Fruit fly (Drosophila melanogaster) whole organism, embryonic: ENCODE measurements around the gene fne.

Experiments
- ATbp ChIP-seq: fragments of 200-800 bp; sonication (Bioruptor generic); optimal IDR thresholded peaks from 2 replicates; lab custom pipeline; 2017; ENCODE audit warnings: missing biosample characterization, mild to moderate bottlenecking, missing genetic modification characterization, missing genetic modification reagents
- Antp ChIP-seq: fragments of 200-800 bp; sonication (Bioruptor generic); optimal IDR thresholded peaks from 3 replicates; lab custom pipeline; 2016; ENCODE audit warnings: missing biosample characterization, missing genetic modification characterization
- Bdp1 ChIP-seq: fragments of 200-800 bp; sonication (Bioruptor generic); optimal IDR thresholded peaks from 3 replicates; lab custom pipeline; 2016; ENCODE audit warnings: missing biosample characterization, missing genetic modification characterization
- CG10321 ChIP-seq: fragments of 200-800 bp; sonication (Bioruptor generic); IDR thresholded peaks from 2 replicates; pipeline ENCODE4 v1.3.6; 2022; ENCODE audit warnings: missing biosample characterization, missing genetic modification characterization
- CG13287 ChIP-seq: fragments of 200-800 bp; sonication (Bioruptor generic); IDR thresholded peaks from 2 replicates; pipeline ENCODE4 v1.3.6; 2022; ENCODE audit warnings: missing biosample characterization, missing genetic modification characterization; ENCODE audit not compliant: partially characterized antibody
- CG17385 ChIP-seq: fragments of 200-800 bp; sonication (Bioruptor generic); optimal IDR thresholded peaks from 3 replicates; lab custom pipeline; 2018; ENCODE audit warnings: missing biosample characterization, mild to moderate bottlenecking, missing genetic modification characterization
- CG18011 ChIP-seq: fragments of 200-800 bp; sonication (Bioruptor generic); optimal IDR thresholded peaks from 2 replicates; lab custom pipeline; 2017; ENCODE audit warnings: missing biosample characterization, missing genetic modification characterization, mild to moderate bottlenecking, moderate library complexity, missing genotype
- CG1832 ChIP-seq: fragments of 200-800 bp; sonication (Bioruptor generic); optimal IDR thresholded peaks from 2 replicates; lab custom pipeline; 2017; ENCODE audit warnings: missing biosample characterization, mild to moderate bottlenecking, missing genetic modification characterization, inconsistent platforms
- CG31224 ChIP-seq: fragments of 200-800 bp; sonication (Bioruptor generic); IDR thresholded peaks from 2 replicates; pipeline ENCODE4 v1.3.6; 2022; ENCODE audit warnings: missing biosample characterization, missing genetic modification characterization
- CG33213 ChIP-seq: fragments of 200-800 bp; sonication (Bioruptor generic); optimal IDR thresholded peaks from 3 replicates; lab custom pipeline; 2016; ENCODE audit warnings: missing biosample characterization, missing genetic modification characterization
- CG3995 ChIP-seq: fragments of 200-800 bp; sonication (Bioruptor generic); optimal IDR thresholded peaks from 3 replicates; lab custom pipeline; 2016; ENCODE audit warnings: missing biosample characterization, missing genetic modification characterization
- CG6791 ChIP-seq: fragments of 200-800 bp; sonication (Bioruptor generic); IDR thresholded peaks from 3 replicates; pipeline ENCODE4 v1.3.6; 2022; ENCODE audit warnings: missing biosample characterization, missing genetic modification characterization; ENCODE audit not compliant: partially characterized antibody
- D19B ChIP-seq: fragments of 200-800 bp; sonication (Bioruptor generic); optimal IDR thresholded peaks from 2 replicates; lab custom pipeline; 2017; ENCODE audit warnings: missing biosample characterization, mild to moderate bottlenecking, missing genetic modification characterization
- Dfd ChIP-seq, 2 experiments: fragments of >200 bp; optimal IDR thresholded peaks; 2 replicates each; lab custom pipeline; 2017; ENCODE audit warnings: missing biosample characterization in 2 of 2, missing genetic modification characterization in 2 of 2
- Dref ChIP-seq: fragments of 200-800 bp; sonication (Bioruptor generic); IDR thresholded peaks from 2 replicates; pipeline ENCODE4 v1.3.6; 2022; ENCODE audit warnings: missing biosample characterization, missing genetic modification characterization
- Drgx ChIP-seq: fragments of 200-800 bp; sonication (Bioruptor generic); IDR thresholded peaks from 2 replicates; pipeline ENCODE4 v1.3.6; 2022; ENCODE audit warnings: missing biosample characterization, missing genetic modification characterization
- E2f2 ChIP-seq: fragments of 200-800 bp; sonication (Bioruptor generic); IDR thresholded peaks from 2 replicates; pipeline ENCODE4 v1.3.6; 2022; ENCODE audit warnings: missing biosample characterization, missing genetic modification characterization
- HHEX ChIP-seq: fragments of 200-800 bp; sonication (Bioruptor generic); optimal IDR thresholded peaks from 3 replicates; lab custom pipeline; 2017; ENCODE audit warnings: missing biosample characterization, mild to moderate bottlenecking, missing genetic modification characterization, missing genetic modification reagents
- HLH3B ChIP-seq: fragments of 200-800 bp; sonication (Bioruptor generic); IDR thresholded peaks from 2 replicates; pipeline ENCODE4 v1.3.6; 2022; ENCODE audit warnings: missing biosample characterization, missing genetic modification characterization
- Hr39 ChIP-seq: fragments of >200 bp; optimal IDR thresholded peaks from 2 replicates; lab custom pipeline; 2017
- Lhr ChIP-seq: fragments of 200-800 bp; sonication (Bioruptor generic); optimal IDR thresholded peaks from 3 replicates; lab custom pipeline; 2017; ENCODE audit warnings: mild to moderate bottlenecking, missing biosample characterization, missing genetic modification reagents, missing genetic modification characterization
- MBD-R2 ChIP-seq: fragments of 200-800 bp; sonication (Bioruptor generic); IDR thresholded peaks from 2 replicates; pipeline ENCODE4 v1.3.6; 2022; ENCODE audit warnings: missing biosample characterization, missing genetic modification characterization
- Med ChIP-seq: fragments of 200-800 bp; sonication (Bioruptor generic); peaks from one replicate; lab custom pipeline; 2016; ENCODE audit warnings: missing biosample characterization, missing genetic modification characterization, mild to moderate bottlenecking, inconsistent platforms, moderate library complexity
- Pdp1 ChIP-seq, 2 experiments: fragments of 200-800 bp; sonication (Bioruptor generic); optimal IDR thresholded peaks; 3 replicates each; lab custom pipeline; 2016; ENCODE audit warnings: missing biosample characterization in 2 of 2, missing genetic modification characterization in 2 of 2, mild to moderate bottlenecking in 1 of 2, moderate library complexity in 1 of 2
- Ptx1 ChIP-seq: fragments of 200-800 bp; sonication (Bioruptor generic); IDR thresholded peaks from 2 replicates; pipeline ENCODE4 v1.3.6; 2022; ENCODE audit warnings: missing biosample characterization, missing genetic modification characterization
- Vsx1 ChIP-seq: fragments of 200-800 bp; sonication (Bioruptor generic); optimal IDR thresholded peaks from 2 replicates; lab custom pipeline; 2017; ENCODE audit warnings: missing biosample characterization, mild to moderate bottlenecking, missing genetic modification characterization, missing genetic modification reagents
- cg ChIP-seq: fragments of 200-800 bp; sonication (Bioruptor generic); optimal IDR thresholded peaks from 3 replicates; lab custom pipeline; 2019; ENCODE audit warnings: missing biosample characterization, mild to moderate bottlenecking, missing genetic modification characterization, moderate library complexity
- chinmo ChIP-seq: fragments of 200-800 bp; sonication (Bioruptor generic); IDR thresholded peaks from 4 replicates; pipeline ENCODE4 v1.3.6; 2022; ENCODE audit warnings: missing biosample characterization, missing genetic modification characterization; ENCODE audit not compliant: partially characterized antibody
- ci ChIP-seq: fragments of 200-800 bp; sonication (Bioruptor generic); IDR thresholded peaks from 3 replicates; pipeline ENCODE4 v1.3.6; 2022; ENCODE audit warnings: missing biosample characterization, missing genetic modification characterization
- crol ChIP-seq: fragments of 200-800 bp; sonication (Bioruptor generic); IDR thresholded peaks from 2 replicates; pipeline ENCODE4 v1.3.6; 2022; ENCODE audit warnings: missing biosample characterization, missing genetic modification characterization
- crp ChIP-seq, 2 experiments: fragments of 200-800 bp; sonication (Bioruptor generic); optimal IDR thresholded peaks; 2 replicates in 1 of 2; 3 replicates in 1 of 2; lab custom pipeline; 2017; ENCODE audit warnings: missing biosample characterization in 2 of 2, missing genetic modification characterization in 2 of 2, mild to moderate bottlenecking in 1 of 2, moderate library complexity in 1 of 2
- danr ChIP-seq: fragments of 200-800 bp; sonication (Bioruptor generic); IDR thresholded peaks from 2 replicates; pipeline ENCODE4 v1.3.6; 2022; ENCODE audit warnings: missing biosample characterization, missing genetic modification characterization
- dmrt11E ChIP-seq: fragments of 200-800 bp; sonication (Bioruptor generic); optimal IDR thresholded peaks from 3 replicates; lab custom pipeline; 2018; ENCODE audit warnings: missing biosample characterization, mild to moderate bottlenecking, missing genetic modification characterization, moderate library complexity
- eve ChIP-seq, 2 experiments: fragments of >200 bp; optimal IDR thresholded peaks; 2 replicates each; lab custom pipeline; 2017; ENCODE audit warnings: missing biosample characterization in 2 of 2, missing genetic modification characterization in 2 of 2
- ewg ChIP-seq: fragments of 200-800 bp; sonication (Bioruptor generic); optimal IDR thresholded peaks from 3 replicates; lab custom pipeline; 2017; ENCODE audit warnings: mild to moderate bottlenecking, missing biosample characterization, missing genetic modification reagents, missing genetic modification characterization
- exex ChIP-seq: fragments of 200-800 bp; sonication (Bioruptor generic); optimal IDR thresholded peaks from 4 replicates; lab custom pipeline; 2018; ENCODE audit warnings: missing biosample characterization, mild to moderate bottlenecking, missing genetic modification characterization, moderate library complexity
- gce ChIP-seq: fragments of 200-800 bp; sonication (Bioruptor generic); IDR thresholded peaks from 3 replicates; pipeline ENCODE4 v1.3.6; 2022; ENCODE audit warnings: missing biosample characterization, missing genetic modification characterization
- nerfin-2 ChIP-seq: fragments of 200-800 bp; sonication (Bioruptor generic); IDR thresholded peaks from 2 replicates; pipeline ENCODE4 v1.3.6; 2022; ENCODE audit warnings: missing biosample characterization, missing genetic modification characterization; ENCODE audit not compliant: partially characterized antibody
- nom ChIP-seq: fragments of 200-800 bp; sonication (Bioruptor generic); optimal IDR thresholded peaks from 2 replicates; lab custom pipeline; 2017; ENCODE audit warnings: missing biosample characterization, missing genetic modification characterization, mild to moderate bottlenecking, moderate library complexity, missing genetic modification reagents
- pan ChIP-seq, 4 experiments: fragments of >200 bp in 3 of 4; fragments of 200-800 bp in 1 of 4; sonication (Bioruptor generic) in 1 of 4; optimal IDR thresholded peaks in 3 of 4; IDR thresholded peaks in 1 of 4; 2 replicates each; pipeline versions ENCODE4 v1.3.6 to Lab custom; 2017 to 2022; ENCODE audit warnings: missing biosample characterization in 2 of 4, missing genetic modification characterization in 2 of 4, mixed read lengths in 1 of 4
- phol ChIP-seq: fragments of 200-800 bp; sonication (Bioruptor generic); optimal IDR thresholded peaks from 3 replicates; lab custom pipeline; 2018; ENCODE audit warnings: missing biosample characterization, mild to moderate bottlenecking, missing genetic modification characterization, moderate library complexity
- sens ChIP-seq: fragments of 200-800 bp; sonication (Bioruptor generic); peaks from one replicate; lab custom pipeline; 2016; ENCODE audit warnings: missing biosample characterization, missing genetic modification characterization
- shn ChIP-seq: fragments of 200-800 bp; sonication (Bioruptor generic); optimal IDR thresholded peaks from 3 replicates; lab custom pipeline; 2016; ENCODE audit warnings: missing biosample characterization, missing genetic modification characterization
- sisA ChIP-seq: fragments of 200-800 bp; sonication (Bioruptor generic); IDR thresholded peaks from 2 replicates; pipeline ENCODE4 v1.3.6; 2022; ENCODE audit warnings: missing biosample characterization, missing genetic modification characterization

Gene fne

DNA sequence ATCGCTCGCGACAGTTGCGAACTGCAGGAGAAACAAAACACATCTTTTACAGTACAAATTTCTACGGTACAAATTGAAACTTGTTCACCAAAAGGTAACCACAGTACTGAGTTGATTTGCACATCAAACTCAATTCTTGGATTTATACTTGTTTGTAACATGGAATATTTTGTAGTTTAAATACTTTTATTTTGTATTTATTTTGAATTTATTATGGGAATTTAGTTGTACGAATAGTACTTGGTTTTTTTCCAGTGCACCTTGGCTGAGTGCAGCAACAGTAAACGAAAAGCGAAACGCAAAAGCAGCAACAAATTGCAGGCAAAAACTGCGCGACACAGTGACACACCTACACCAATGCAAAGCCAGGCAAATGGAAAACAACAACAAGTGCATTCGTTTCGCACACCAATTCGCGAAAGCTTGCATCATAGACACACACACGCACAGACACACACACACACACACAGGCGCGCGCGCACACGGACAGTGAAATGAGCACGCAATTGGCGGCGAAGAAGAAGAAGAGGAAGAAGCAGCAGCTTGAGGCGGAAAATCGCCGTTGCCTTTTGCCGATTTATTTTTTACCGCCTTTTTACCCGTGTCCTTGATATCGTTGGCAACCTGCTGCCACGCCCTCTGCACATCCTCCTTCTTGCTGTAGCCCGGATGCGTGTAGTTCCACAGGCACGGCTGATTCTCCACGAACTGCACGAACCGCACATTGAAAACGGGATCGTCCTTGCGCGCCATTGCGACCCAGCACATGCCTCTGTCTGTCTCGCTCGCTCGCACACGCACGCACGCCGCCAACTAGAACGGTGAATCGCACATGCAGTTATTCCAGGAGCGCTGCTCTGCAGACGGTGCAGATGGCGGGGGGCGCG lies 12.0 kb upstream of the fne start:
- TF ChIP-seq Hr39 (lab: Kevin White, UChicago) = peak; percentile 98
- TF ChIP-seq ewg = peak; percentile 22
- TF ChIP-seq Med (GFP tag; lab: Kevin White, UChicago) = peak; percentile 46
- no peak for TF ChIP-seq danr (GFP tag; lab: Robert Waterston, UW)
- peak; percentile 62 for TF ChIP-seq Drgx (GFP tag; lab: Robert Waterston, UW)
- TF ChIP-seq chinmo (GFP tag; lab: Robert Waterston, UW) = 0 out of 4 replicates have a peak, but pooled peaks have one; percentile 19
- TF ChIP-seq HHEX (GFP tag; lab: Kevin White, UChicago) = no peak
- peak; percentile 53 for TF ChIP-seq nom
- TF ChIP-seq pan (optimal IDR thresholded peaks at IDR 0.05; lab: Kevin White, UChicago) = no peak
- peak in 1 of 2 experiments; percentile 19 for TF ChIP-seq pan (GFP tag; optimal IDR thresholded peaks at IDR 0.05 in 1 of 2, IDR thresholded peaks at IDR 0.05 in 1 of 2)
- peak; percentile 56 for TF ChIP-seq cg (GFP tag; lab: Kevin White, UChicago)
- TF ChIP-seq Dfd (GFP tag; optimal IDR thresholded peaks at IDR 0.05; lab: Kevin White, UChicago) = peak in 1 of 2 experiments; percentile 4
- TF ChIP-seq CG33213 = no peak
- TF ChIP-seq crol (GFP tag; lab: Robert Waterston, UW) = 0 out of 2 replicates have a peak, but pooled peaks have one; percentile 14
- peak; percentile 68 for TF ChIP-seq sens (GFP tag; lab: Kevin White, UChicago)
- TF ChIP-seq Pdp1 (GFP tag; optimal IDR thresholded peaks at IDR 0.05; lab: Kevin White, UChicago) = peak in 1 of 2 experiments; percentile 8
- peak; percentile 51 for TF ChIP-seq CG1832 (GFP tag; lab: Kevin White, UChicago)
- TF ChIP-seq CG17385 (GFP tag; lab: Kevin White, UChicago) = peak; percentile 82
- TF ChIP-seq Bdp1 = no peak

- TF ChIP-seq Drgx (GFP tag; lab: Robert Waterston, UW) = 0 out of 2 replicates have a peak, but pooled peaks have one; percentile 7
- no peak for TF ChIP-seq CG31224 (GFP tag; lab: Robert Waterston, UW)
- TF ChIP-seq CG13287 (GFP tag; lab: Robert Waterston, UW) = no peak; the same call in 1 of the 2 replicates
- TF ChIP-seq nerfin-2 = no peak
- 0 out of 2 replicates have a peak, but pooled peaks have one; percentile 14 for TF ChIP-seq Ptx1 (GFP tag; lab: Robert Waterston, UW)
- peak; percentile 47; the same call in 1 of the 3 replicates for TF ChIP-seq CG6791 (GFP tag; lab: Robert Waterston, UW)
- no peak for TF ChIP-seq sisA (GFP tag; lab: Robert Waterston, UW)
- no peak for TF ChIP-seq crp (GFP tag; optimal IDR thresholded peaks at IDR 0.05; lab: Kevin White, UChicago)
- TF ChIP-seq Vsx1 (GFP tag; lab: Kevin White, UChicago) = no peak
- no peak for TF ChIP-seq CG18011 (GFP tag; lab: Kevin White, UChicago)
- no peak for TF ChIP-seq eve (GFP tag; optimal IDR thresholded peaks at IDR 0.05; lab: Kevin White, UChicago)
- TF ChIP-seq CG10321 (GFP tag; lab: Robert Waterston, UW) = no peak
- TF ChIP-seq HLH3B (GFP tag; lab: Robert Waterston, UW) = no peak
- no peak for TF ChIP-seq Lhr (GFP tag; lab: Kevin White, UChicago)
- no peak for TF ChIP-seq exex (tag; lab: Kevin White, UChicago)
- no peak for TF ChIP-seq CG3995 (GFP tag; lab: Kevin White, UChicago)
- TF ChIP-seq Dref = peak; percentile 57
- TF ChIP-seq E2f2 (GFP tag; lab: Robert Waterston, UW) = 0 out of 2 replicates have a peak, but pooled peaks have one; percentile 11
- no peak for TF ChIP-seq Antp (GFP tag; lab: Kevin White, UChicago)
- no peak for TF ChIP-seq phol
- TF ChIP-seq ci (GFP tag; lab: Robert Waterston, UW) = 0 out of 3 replicates have a peak, but pooled peaks have one; percentile 14
- no peak for TF ChIP-seq ATbp (GFP tag; lab: Kevin White, UChicago)
- TF ChIP-seq gce = no peak
- no peak for TF ChIP-seq dmrt11E (tag; lab: Kevin White, UChicago)
- 0 out of 4 replicates have a peak, but pooled peaks have one; percentile 35 for TF ChIP-seq chinmo (GFP tag; lab: Robert Waterston, UW)
- no peak for TF ChIP-seq shn (GFP tag; lab: Kevin White, UChicago)
- no peak for TF ChIP-seq MBD-R2 (GFP tag; lab: Robert Waterston, UW)
- no peak for TF ChIP-seq D19B
These were observed 11.2 kb upstream of the fne start, which contains the start of gene CG4404 for dm6 chrX:12905901-12906689. Gene CG4404 (minus strand): TSS chrX:12906018.
